Fruit fly (Drosophila melanogaster): ENCODE measurements around the gene Atg18b.

Gene Atg18b

dm6 chr2L:21163311-21163842 is 57.0 kb downstream of the Atg18b start, which contains the start of gene Noc2:
TSS of gene Noc2 (plus strand) at chr2L:21163641.
- TF ChIP-seq fd85E (GFP tag; optimal IDR thresholded peaks at IDR 0.05) (no peak), ss (GFP tag; optimal IDR thresholded peaks at IDR 0.05) (no peak), Blimp-1 (GFP tag; optimal IDR thresholded peaks at IDR 0.05) (peak; percentile 10), eg (GFP tag; IDR thresholded peaks at IDR 0.05) (peak; percentile 71), CG4318 (GFP tag; optimal IDR thresholded peaks at IDR 0.05) (no peak), CG7368 (GFP tag; optimal IDR thresholded peaks at IDR 0.05) (no peak), CG6808 (GFP tag; optimal IDR thresholded peaks at IDR 0.05) (peak; percentile 48), fkh (GFP tag; optimal IDR thresholded peaks at IDR 0.05) (no peak), CG11762 (GFP tag; optimal IDR thresholded peaks at IDR 0.05; ENCODE audit: insufficient read depth) (peak; percentile 29), lz (GFP tag; optimal IDR thresholded peaks at IDR 0.05) (peak; percentile 46), CG11902 (GFP tag; optimal IDR thresholded peaks at IDR 0.05) (peak; percentile 36), CG6854 (GFP tag; optimal IDR thresholded peaks at IDR 0.05) (no peak), CG34406 (GFP tag; optimal IDR thresholded peaks at IDR 0.05) (peak; percentile 41), fd59A (GFP tag; optimal IDR thresholded peaks at IDR 0.05) (no peak), CG10631 (GFP tag; optimal IDR thresholded peaks at IDR 0.05) (peak; percentile 68), CG3032 (tag; optimal IDR thresholded peaks at IDR 0.05) (peak; percentile 54), Ets21C (GFP tag; optimal IDR thresholded peaks at IDR 0.05) (no peak), acj6 (GFP tag; optimal IDR thresholded peaks at IDR 0.05) (peak; percentile 59), CG1621 (tag; optimal IDR thresholded peaks at IDR 0.05) (no peak), salr (GFP tag; optimal IDR thresholded peaks at IDR 0.05) (peak in 1 of 2 experiments; percentile 30), Sox14 (GFP tag; optimal IDR thresholded peaks at IDR 0.05) (peak; percentile 36), vri (GFP tag; optimal IDR thresholded peaks at IDR 0.05) (no peak), CG11294 (GFP tag; IDR thresholded peaks at IDR 0.05) (no peak), CG6276 (GFP tag; optimal IDR thresholded peaks at IDR 0.05) (no peak), Eip93F (GFP tag; optimal IDR thresholded peaks at IDR 0.05) (peak; percentile 46), Met (GFP tag; optimal IDR thresholded peaks at IDR 0.05) (peak; percentile 52), Eip78C (GFP tag) (peak; percentile 76), CG9139 (GFP tag; optimal IDR thresholded peaks at IDR 0.05) (no peak), CG15336 (GFP tag; IDR thresholded peaks at IDR 0.05) (no peak), Gug (GFP tag; IDR thresholded peaks at IDR 0.05) (0 out of 2 replicates have a peak, but pooled peaks have one; percentile 20), cyc (GFP tag; optimal IDR thresholded peaks at IDR 0.05) (peak; percentile 46), achi (GFP tag; optimal IDR thresholded peaks at IDR 0.05) (peak; percentile 46), OdsH (GFP tag; optimal IDR thresholded peaks at IDR 0.05) (peak; percentile 55), dac (GFP tag; optimal IDR thresholded peaks at IDR 0.05) (no peak), CG8319 (GFP tag; optimal IDR thresholded peaks at IDR 0.05) (peak; percentile 11), Sox102F (GFP tag; optimal IDR thresholded peaks at IDR 0.05) (no peak), Eip75B (GFP tag; optimal IDR thresholded peaks at IDR 0.05) (peak; percentile 42), esn (GFP tag; optimal IDR thresholded peaks at IDR 0.05) (peak; percentile 63), Hr39 (GFP tag; optimal IDR thresholded peaks at IDR 0.05) (peak; percentile 65), Ets96B (tag; optimal IDR thresholded peaks at IDR 0.05) (peak; percentile 21), pdm3 (GFP tag; optimal IDR thresholded peaks at IDR 0.05) (peak; percentile 56), net (GFP tag; optimal IDR thresholded peaks at IDR 0.05) (peak; percentile 5), Lpt (GFP tag; optimal IDR thresholded peaks at IDR 0.05) (no peak), Hr38 (GFP tag; optimal IDR thresholded peaks at IDR 0.05) (no peak), CG3919 (GFP tag; optimal IDR thresholded peaks at IDR 0.05) (peak; percentile 46), CG6163 (GFP tag; IDR thresholded peaks at IDR 0.05) (peak; percentile 37; the same call in 2 of the 3 replicates), Smox (GFP tag; optimal IDR thresholded peaks at IDR 0.05) (no peak), spab (GFP tag; optimal IDR thresholded peaks at IDR 0.05) (no peak), CG16779 (tag; optimal IDR thresholded peaks at IDR 0.05) (no peak), CG32006 (GFP tag; optimal IDR thresholded peaks at IDR 0.05) (peak; percentile 60), CG10669 (GFP tag; optimal IDR thresholded peaks at IDR 0.05) (peak; percentile 46), CG6792 (GFP tag; optimal IDR thresholded peaks at IDR 0.05) (peak; percentile 11)

All from whole organism, prepupa.